Fruit fly (Drosophila melanogaster) whole organism, embryonic: ENCODE measurements around the gene CheA75a.

ENCODE experiments used
- Abd-B ChIP-seq: fragments of 200-800 bp; sonication (Bioruptor generic); optimal IDR thresholded peaks from 2 replicates; lab custom pipeline; 2018; ENCODE audit warnings: missing biosample characterization, mild to moderate bottlenecking, missing genetic modification characterization, moderate library complexity
- Aef1 ChIP-seq: fragments of 200-800 bp; sonication (Bioruptor generic); IDR thresholded peaks from 3 replicates; pipeline ENCODE4 v1.3.6; 2022; ENCODE audit warnings: missing biosample characterization, missing genetic modification characterization
- Bgb ChIP-seq: fragments of 200-800 bp; sonication (Bioruptor generic); IDR thresholded peaks from 2 replicates; pipeline ENCODE4 v1.3.6; 2022; ENCODE audit warnings: missing biosample characterization, missing genetic modification characterization; ENCODE audit not compliant: partially characterized antibody
- Blimp-1 ChIP-seq: fragments of 200-800 bp; sonication (Bioruptor generic); optimal IDR thresholded peaks from 3 replicates; lab custom pipeline; 2018; ENCODE audit warnings: missing biosample characterization, missing genetic modification characterization, mild to moderate bottlenecking, moderate library complexity, missing genetic modification reagents
- CG14050 ChIP-seq: fragments of 200-800 bp; sonication (Bioruptor generic); IDR thresholded peaks from 3 replicates; pipeline ENCODE4 v1.3.6; 2022; ENCODE audit warnings: missing biosample characterization, missing genetic modification characterization
- CG15696 ChIP-seq: fragments of 200-800 bp; sonication (Bioruptor generic); optimal IDR thresholded peaks from 2 replicates; lab custom pipeline; 2019; ENCODE audit warnings: missing biosample characterization, mild to moderate bottlenecking, missing genetic modification characterization, moderate library complexity
- CG16863 ChIP-seq: fragments of 200-800 bp; sonication (Bioruptor generic); optimal IDR thresholded peaks from 3 replicates; lab custom pipeline; 2016; ENCODE audit warnings: missing biosample characterization, missing genetic modification characterization
- CG17328 ChIP-seq: fragments of 200-800 bp; sonication (Bioruptor generic); IDR thresholded peaks from 2 replicates; pipeline ENCODE4 v1.3.6; 2022; ENCODE audit warnings: missing biosample characterization, missing genetic modification characterization
- CG17385 ChIP-seq: fragments of 200-800 bp; sonication (Bioruptor generic); optimal IDR thresholded peaks from 3 replicates; lab custom pipeline; 2018; ENCODE audit warnings: missing biosample characterization, mild to moderate bottlenecking, missing genetic modification characterization
- CG1832 ChIP-seq: fragments of 200-800 bp; sonication (Bioruptor generic); optimal IDR thresholded peaks from 2 replicates; lab custom pipeline; 2017; ENCODE audit warnings: missing biosample characterization, mild to moderate bottlenecking, missing genetic modification characterization, inconsistent platforms
- CG2116 ChIP-seq: fragments of 200-800 bp; sonication (Bioruptor generic); optimal IDR thresholded peaks from 3 replicates; lab custom pipeline; 2018; ENCODE audit warnings: missing biosample characterization, mild to moderate bottlenecking, missing genetic modification characterization
- CG2199 ChIP-seq: fragments of 200-800 bp; sonication (Bioruptor generic); IDR thresholded peaks from 3 replicates; pipeline ENCODE4 v1.3.6; 2022; ENCODE audit warnings: missing biosample characterization, missing genetic modification characterization
- CG2875 ChIP-seq: fragments of 200-800 bp; sonication (Bioruptor generic); optimal IDR thresholded peaks from 2 replicates; lab custom pipeline; 2017; ENCODE audit warnings: missing biosample characterization, mild to moderate bottlenecking, missing genetic modification characterization, missing genetic modification reagents
- CG42726 ChIP-seq: fragments of 200-800 bp; sonication (Bioruptor generic); IDR thresholded peaks from 2 replicates; pipeline ENCODE4 v1.3.6; 2022; ENCODE audit warnings: missing biosample characterization, missing genetic modification characterization; ENCODE audit not compliant: partially characterized antibody
- CG4707 ChIP-seq: fragments of 200-800 bp; sonication (Bioruptor generic); optimal IDR thresholded peaks from 2 replicates; lab custom pipeline; 2018; ENCODE audit warnings: missing biosample characterization, mild to moderate bottlenecking, missing genetic modification characterization, moderate library complexity
- CG6175 ChIP-seq: fragments of 200-800 bp; sonication (Bioruptor generic); IDR thresholded peaks from 3 replicates; pipeline ENCODE4 v1.3.6; 2022; ENCODE audit warnings: missing biosample characterization, missing genetic modification characterization
- CG6765 ChIP-seq: fragments of 200-800 bp; sonication (Bioruptor generic); optimal IDR thresholded peaks from 3 replicates; lab custom pipeline; 2017; ENCODE audit warnings: missing biosample characterization, mild to moderate bottlenecking, missing genetic modification characterization
- CG8281 ChIP-seq: fragments of 200-800 bp; sonication (Bioruptor generic); optimal IDR thresholded peaks from 2 replicates; lab custom pipeline; 2018; ENCODE audit warnings: missing biosample characterization, mild to moderate bottlenecking, missing genetic modification characterization, moderate library complexity
- Chrac-16 ChIP-seq: fragments of 200-800 bp; sonication (Bioruptor generic); optimal IDR thresholded peaks from 3 replicates; lab custom pipeline; 2016; ENCODE audit warnings: missing biosample characterization, missing genetic modification characterization
- Dll ChIP-seq: fragments of 200-800 bp; sonication (Bioruptor generic); IDR thresholded peaks from 4 replicates; pipeline ENCODE4 v1.3.6; 2022; ENCODE audit warnings: missing biosample characterization, missing genetic modification characterization; ENCODE audit not compliant: partially characterized antibody
- Drgx ChIP-seq: fragments of 200-800 bp; sonication (Bioruptor generic); IDR thresholded peaks from 2 replicates; pipeline ENCODE4 v1.3.6; 2022; ENCODE audit warnings: missing biosample characterization, missing genetic modification characterization
- Gsc ChIP-seq: fragments of 200-800 bp; sonication (Bioruptor generic); IDR thresholded peaks from 2 replicates; pipeline ENCODE4 v1.3.6; 2022; ENCODE audit warnings: missing biosample characterization, missing genetic modification characterization
- H2.0 ChIP-seq: fragments of 200-800 bp; sonication (Bioruptor generic); IDR thresholded peaks from 2 replicates; pipeline ENCODE4 v1.3.6; 2022; ENCODE audit warnings: missing biosample characterization, missing genetic modification characterization
- HmgD ChIP-seq: fragments of 200-800 bp; sonication (Bioruptor generic); optimal IDR thresholded peaks from 3 replicates; lab custom pipeline; 2016; ENCODE audit warnings: missing biosample characterization, missing genetic modification characterization
- Hr78 ChIP-seq, 2 experiments: fragments of 200-800 bp in 1 of 2; fragments of >200 bp in 1 of 2; sonication (Bioruptor generic) in 1 of 2; optimal IDR thresholded peaks; 2 replicates each; lab custom pipeline; 2017 to 2019; ENCODE audit warnings: missing biosample characterization in 2 of 2, missing genetic modification characterization in 2 of 2, mild to moderate bottlenecking in 1 of 2, moderate library complexity in 1 of 2
- MESR4 ChIP-seq: fragments of 200-800 bp; sonication (Bioruptor generic); optimal IDR thresholded peaks from 2 replicates; lab custom pipeline; 2018; ENCODE audit warnings: missing biosample characterization, mild to moderate bottlenecking, missing genetic modification characterization, moderate library complexity
- NC2β ChIP-seq: fragments of 200-800 bp; sonication (Bioruptor generic); optimal IDR thresholded peaks from 2 replicates; lab custom pipeline; 2016; ENCODE audit warnings: missing biosample characterization, missing genetic modification characterization
- NFAT ChIP-seq: fragments of 200-800 bp; sonication (Bioruptor generic); IDR thresholded peaks from 2 replicates; pipeline ENCODE4 v1.3.6; 2022; ENCODE audit warnings: missing biosample characterization, missing genetic modification characterization
- Side ChIP-seq: fragments of 200-800 bp; sonication (Bioruptor generic); optimal IDR thresholded peaks from 2 replicates; lab custom pipeline; 2016; ENCODE audit warnings: missing biosample characterization, missing genetic modification characterization
- Usf ChIP-seq: fragments of 200-800 bp; sonication (Bioruptor generic); optimal IDR thresholded peaks from 2 replicates; lab custom pipeline; 2017; ENCODE audit warnings: missing genotype, missing biosample characterization, missing genetic modification characterization
- Vsx1 ChIP-seq: fragments of 200-800 bp; sonication (Bioruptor generic); optimal IDR thresholded peaks from 2 replicates; lab custom pipeline; 2017; ENCODE audit warnings: missing biosample characterization, mild to moderate bottlenecking, missing genetic modification characterization, missing genetic modification reagents
- cg ChIP-seq: fragments of 200-800 bp; sonication (Bioruptor generic); optimal IDR thresholded peaks from 3 replicates; lab custom pipeline; 2019; ENCODE audit warnings: missing biosample characterization, mild to moderate bottlenecking, missing genetic modification characterization, moderate library complexity
- crol ChIP-seq: fragments of 200-800 bp; sonication (Bioruptor generic); IDR thresholded peaks from 2 replicates; pipeline ENCODE4 v1.3.6; 2022; ENCODE audit warnings: missing biosample characterization, missing genetic modification characterization
- eve ChIP-seq, 2 experiments: fragments of >200 bp; optimal IDR thresholded peaks; 2 replicates each; lab custom pipeline; 2017; ENCODE audit warnings: missing biosample characterization in 2 of 2, missing genetic modification characterization in 2 of 2
- exex ChIP-seq: fragments of 200-800 bp; sonication (Bioruptor generic); optimal IDR thresholded peaks from 4 replicates; lab custom pipeline; 2018; ENCODE audit warnings: missing biosample characterization, mild to moderate bottlenecking, missing genetic modification characterization, moderate library complexity
- eyg ChIP-seq: fragments of 200-800 bp; sonication (Bioruptor generic); optimal IDR thresholded peaks from 3 replicates; lab custom pipeline; 2016; ENCODE audit warnings: missing biosample characterization, missing genetic modification characterization
- gce ChIP-seq: fragments of 200-800 bp; sonication (Bioruptor generic); IDR thresholded peaks from 3 replicates; pipeline ENCODE4 v1.3.6; 2022; ENCODE audit warnings: missing biosample characterization, missing genetic modification characterization
- grn ChIP-seq: fragments of 200-800 bp; sonication (Bioruptor generic); optimal IDR thresholded peaks from 3 replicates; lab custom pipeline; 2017; ENCODE audit warnings: missing biosample characterization, missing genetic modification characterization
- hth ChIP-seq: fragments of >200 bp; optimal IDR thresholded peaks from 2 replicates; lab custom pipeline; 2017; ENCODE audit warnings: inconsistent platforms
- jigr1 ChIP-seq: fragments of 200-800 bp; sonication (Bioruptor generic); IDR thresholded peaks from 3 replicates; pipeline ENCODE4 v1.3.6; 2022; ENCODE audit warnings: missing biosample characterization, missing genetic modification characterization
- kni ChIP-seq: fragments of 200-800 bp; sonication (Bioruptor generic); optimal IDR thresholded peaks from 3 replicates; lab custom pipeline; 2017; ENCODE audit warnings: mild to moderate bottlenecking, missing biosample characterization, missing genetic modification reagents, missing genetic modification characterization
- mam ChIP-seq: fragments of 200-800 bp; sonication (Bioruptor generic); optimal IDR thresholded peaks from 3 replicates; lab custom pipeline; 2016; ENCODE audit warnings: missing biosample characterization, missing genetic modification characterization
- nau ChIP-seq: fragments of 200-800 bp; sonication (Bioruptor generic); optimal IDR thresholded peaks from 3 replicates; lab custom pipeline; 2017; ENCODE audit warnings: missing biosample characterization, mild to moderate bottlenecking, missing genetic modification characterization, missing genetic modification reagents
- org-1 ChIP-seq: fragments of 200-800 bp; sonication (Bioruptor generic); optimal IDR thresholded peaks from 2 replicates; lab custom pipeline; 2017; ENCODE audit warnings: missing biosample characterization, missing genetic modification characterization
- otp ChIP-seq: fragments of 200-800 bp; sonication (Bioruptor generic); IDR thresholded peaks from 3 replicates; pipeline ENCODE4, ENCODE4 v1.3.6; 2022; ENCODE audit warnings: missing biosample characterization, missing genetic modification characterization
- ranshi ChIP-seq: fragments of 200-800 bp; sonication (Bioruptor generic); IDR thresholded peaks from 2 replicates; pipeline ENCODE4 v1.3.6; 2022; ENCODE audit warnings: missing biosample characterization, missing genetic modification characterization
- slbo ChIP-seq: fragments of 200-800 bp; sonication (Bioruptor generic); IDR thresholded peaks from 2 replicates; pipeline ENCODE4 v1.3.6; 2022; ENCODE audit warnings: missing biosample characterization, missing genetic modification characterization
- so ChIP-seq: fragments of 200-800 bp; sonication (Bioruptor generic); IDR thresholded peaks from 3 replicates; pipeline ENCODE4 v1.3.6; 2022; ENCODE audit warnings: missing biosample characterization, missing genetic modification characterization
- sob ChIP-seq: fragments of 200-800 bp; sonication (Bioruptor generic); IDR thresholded peaks from 2 replicates; pipeline ENCODE4 v1.3.6; 2022; ENCODE audit warnings: missing biosample characterization, missing genetic modification characterization
- sqz ChIP-seq: fragments of 200-800 bp; sonication (Bioruptor generic); optimal IDR thresholded peaks from 3 replicates; lab custom pipeline; 2018; ENCODE audit warnings: missing biosample characterization, mild to moderate bottlenecking, missing genetic modification characterization
- sr ChIP-seq: fragments of 200-800 bp; sonication (Bioruptor generic); IDR thresholded peaks from 3 replicates; pipeline ENCODE4 v1.3.6; 2022; ENCODE audit warnings: missing biosample characterization, missing genetic modification characterization
- stwl ChIP-seq: fragments of 200-800 bp; sonication (Bioruptor generic); optimal IDR thresholded peaks from 3 replicates; lab custom pipeline; 2018; ENCODE audit warnings: missing biosample characterization, mild to moderate bottlenecking, missing genetic modification characterization, moderate library complexity

The CheA75a gene

DNA sequence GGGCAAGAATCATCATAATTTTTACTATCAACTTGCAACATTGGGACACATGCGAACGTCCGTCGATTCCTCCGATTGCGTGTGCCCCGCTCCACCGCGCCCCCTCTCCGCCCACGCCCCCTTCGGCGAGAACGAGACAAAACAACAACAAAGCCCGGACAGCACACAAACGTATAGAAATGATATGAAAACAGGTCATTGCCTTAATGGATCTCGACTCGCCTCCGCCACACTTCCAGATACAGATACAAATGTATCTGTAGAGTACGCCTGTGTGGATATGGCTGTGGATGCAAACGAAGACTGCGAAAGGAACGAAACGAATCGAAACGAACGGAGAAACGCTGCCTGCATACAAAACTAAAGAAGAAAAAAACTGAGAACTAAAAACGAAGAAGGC is 8.2 kb upstream of the CheA75a start:
- TF ChIP-seq Aef1 (GFP tag; lab: Robert Waterston, UW) (peak; percentile 15; the same call in 1 of the 3 replicates), CG6175 (GFP tag; lab: Robert Waterston, UW) (peak; percentile 84), CG2116 (GFP tag; lab: Kevin White, UChicago) (no peak), CG6765 (GFP tag; lab: Kevin White, UChicago) (no peak), cg (GFP tag; lab: Kevin White, UChicago) (peak; percentile 81), Hr78 (GFP tag; optimal IDR thresholded peaks at IDR 0.05; lab: Kevin White, UChicago) (no peak), CG14050 (GFP tag; lab: Robert Waterston, UW) (no peak), nau (GFP tag; lab: Kevin White, UChicago) (no peak), Abd-B (GFP tag; lab: Kevin White, UChicago) (no peak), H2.0 (GFP tag; lab: Robert Waterston, UW) (no peak), NC2β (GFP tag; lab: Kevin White, UChicago) (no peak), otp (GFP tag; lab: Robert Waterston, UW) (0 out of 3 replicates have a peak, but pooled peaks have one; percentile 56), Gsc (GFP tag; lab: Robert Waterston, UW) (no peak), so (peak; percentile 9; the same call in 1 of the 3 replicates), ranshi (GFP tag; lab: Robert Waterston, UW) (no peak), NFAT (no peak), gce (GFP tag; lab: Robert Waterston, UW) (no peak), Bgb (GFP tag; lab: Robert Waterston, UW) (no peak), Side (GFP tag; lab: Kevin White, UChicago) (no peak), HmgD (GFP tag; lab: Kevin White, UChicago) (no peak), sob (no peak), Drgx (GFP tag; lab: Robert Waterston, UW) (0 out of 2 replicates have a peak, but pooled peaks have one; percentile 25), kni (GFP tag; lab: Kevin White, UChicago) (peak; percentile 97), CG42726 (GFP tag; lab: Robert Waterston, UW) (no peak), Dll (GFP tag; lab: Robert Waterston, UW) (0 out of 4 replicates have a peak, but pooled peaks have one; percentile 22), CG1832 (GFP tag; lab: Kevin White, UChicago) (peak; percentile 59), sr (peak; percentile 86), CG4707 (no peak), MESR4 (GFP tag; lab: Kevin White, UChicago) (no peak), Chrac-16 (no peak), CG16863 (GFP tag; lab: Kevin White, UChicago) (no peak), Blimp-1 (GFP tag; lab: Kevin White, UChicago) (no peak), crol (GFP tag; lab: Robert Waterston, UW) (peak; percentile 98), CG15696 (tag; lab: Kevin White, UChicago) (no peak), eyg (GFP tag; lab: Kevin White, UChicago) (no peak), jigr1 (GFP tag; lab: Robert Waterston, UW) (no peak), CG8281 (tag; lab: Kevin White, UChicago) (no peak), sqz (peak; percentile 53), mam (GFP tag; lab: Kevin White, UChicago) (no peak), org-1 (GFP tag; lab: Kevin White, UChicago) (no peak), Vsx1 (GFP tag; lab: Kevin White, UChicago) (no peak), CG2875 (no peak), exex (no peak), CG2199 (GFP tag; lab: Robert Waterston, UW) (peak; percentile 95), eve (GFP tag; optimal IDR thresholded peaks at IDR 0.05; lab: Kevin White, UChicago) (no peak), slbo (GFP tag; lab: Robert Waterston, UW) (peak; percentile 25; the same call in 1 of the 2 replicates), stwl (tag; lab: Kevin White, UChicago) (no peak), grn (GFP tag; lab: Kevin White, UChicago) (peak; percentile 72), CG17328 (GFP tag; lab: Robert Waterston, UW) (no peak), Usf (GFP tag; lab: Kevin White, UChicago) (no peak), hth (lab: Kevin White, UChicago) (no peak), CG17385 (GFP tag; lab: Kevin White, UChicago) (no peak)
